Worm (Caenorhabditis elegans): ENCODE results near the gene F25B5.6.

The F25B5.6 gene

DNA sequence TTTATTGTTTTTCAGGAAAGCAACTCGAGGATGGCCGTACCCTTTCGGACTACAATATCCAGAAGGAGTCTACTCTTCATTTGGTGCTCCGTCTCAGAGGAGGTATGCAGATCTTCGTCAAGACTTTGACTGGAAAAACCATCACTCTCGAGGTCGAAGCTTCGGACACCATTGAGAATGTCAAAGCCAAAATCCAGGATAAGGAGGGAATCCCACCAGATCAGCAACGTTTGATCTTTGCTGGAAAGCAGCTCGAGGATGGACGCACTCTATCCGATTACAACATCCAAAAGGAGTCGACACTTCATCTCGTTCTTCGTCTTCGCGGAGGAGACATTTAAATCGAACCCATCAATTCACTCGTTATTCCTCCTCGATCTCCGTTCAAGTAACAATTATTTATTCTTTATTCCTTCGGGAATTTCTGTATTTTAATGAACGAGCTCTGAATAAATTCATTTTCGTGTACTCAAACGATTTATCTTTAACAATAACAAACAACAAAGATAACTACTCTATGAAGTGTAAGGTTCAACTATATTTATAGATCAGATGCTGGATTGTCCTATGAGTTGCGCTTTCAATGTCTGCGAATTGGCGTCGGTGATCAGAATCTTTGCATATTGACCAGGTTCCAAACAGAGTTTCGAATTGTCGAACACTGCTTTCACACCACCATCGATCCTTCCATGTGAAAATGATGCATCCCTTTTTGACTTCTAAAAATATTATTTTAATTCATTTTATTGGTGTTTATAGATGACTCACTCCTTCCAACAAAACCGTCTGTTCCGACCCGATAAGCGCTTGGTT, 5.0 kb downstream of the F25B5.6 start (continued):
- TF ChIP-seq snpc-4 (tag; optimal IDR thresholded peaks at IDR 0.05) (no peak), sma-9 (GFP tag; optimal IDR thresholded peaks at IDR 0.05) (peak; percentile 9), sma-9 (tag; optimal IDR thresholded peaks at IDR 0.05) (no peak), nhr-21 (tag; optimal IDR thresholded peaks at IDR 0.05) (peak; percentile 92), lsy-2 (tag; optimal IDR thresholded peaks at IDR 0.05) (peak in 1 of 2 experiments; percentile 45), nhr-12 (tag; optimal IDR thresholded peaks at IDR 0.05) (peak; percentile 17), gmeb-1 (tag; optimal IDR thresholded peaks at IDR 0.05) (peak; percentile 34)

DNA sequence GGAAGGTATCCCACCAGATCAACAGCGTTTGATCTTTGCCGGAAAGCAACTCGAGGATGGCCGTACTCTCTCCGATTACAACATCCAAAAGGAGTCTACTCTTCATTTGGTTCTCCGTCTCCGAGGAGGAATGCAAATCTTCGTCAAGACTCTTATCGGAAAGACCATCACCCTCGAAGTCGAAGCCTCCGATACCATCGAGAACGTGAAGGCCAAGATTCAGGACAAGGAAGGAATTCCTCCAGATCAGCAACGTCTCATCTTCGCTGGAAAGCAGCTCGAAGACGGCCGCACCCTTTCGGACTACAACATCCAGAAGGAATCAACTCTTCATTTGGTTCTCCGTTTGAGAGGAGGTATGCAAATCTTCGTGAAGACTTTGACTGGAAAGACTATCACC, 6.4 kb downstream of the F25B5.6 start:
- no peak for TF ChIP-seq ceh-16 (tag; optimal IDR thresholded peaks at IDR 0.05)
- no peak for TF ChIP-seq Y55F3AM.14 (GFP tag; optimal IDR thresholded peaks at IDR 0.05)
- no peak for TF ChIP-seq dmd-4 (tag; optimal IDR thresholded peaks at IDR 0.05)
- no peak for TF ChIP-seq lin-11 (tag; optimal IDR thresholded peaks at IDR 0.05)
- TF ChIP-seq nhr-12 (tag; optimal IDR thresholded peaks at IDR 0.05), result no peak
- no peak for TF ChIP-seq elt-1 (tag; optimal IDR thresholded peaks at IDR 0.05)
- TF ChIP-seq crh-2 (tag; optimal IDR thresholded peaks at IDR 0.05), result no peak
- TF ChIP-seq mdl-1 (tag; optimal IDR thresholded peaks at IDR 0.05), result no peak
- no peak for TF ChIP-seq ztf-4 (tag; optimal IDR thresholded peaks at IDR 0.05)
- no peak for TF ChIP-seq lin-39 (tag; optimal IDR thresholded peaks at IDR 0.05)
- no peak for TF ChIP-seq sem-4 (tag; optimal IDR thresholded peaks at IDR 0.05)
- no peak for TF ChIP-seq mab-5 (tag; optimal IDR thresholded peaks at IDR 0.05)
- TF ChIP-seq nhr-237 (tag; optimal IDR thresholded peaks at IDR 0.05), result no peak
- no peak for TF ChIP-seq mbf-1 (tag; optimal IDR thresholded peaks at IDR 0.05)

- TF ChIP-seq nhr-237 (tag; optimal IDR thresholded peaks at IDR 0.05), result no peak
- no peak for TF ChIP-seq elt-3 (tag; optimal IDR thresholded peaks at IDR 0.05)
- TF ChIP-seq mab-5 (tag; optimal IDR thresholded peaks at IDR 0.05), result peak; percentile 14
- TF ChIP-seq blmp-1 (tag; optimal IDR thresholded peaks at IDR 0.05; ENCODE audit: insufficient read depth), result peak; percentile 68
- peak; percentile 78 for TF ChIP-seq lin-11 (tag; optimal IDR thresholded peaks at IDR 0.05)
- TF ChIP-seq elt-1 (tag; optimal IDR thresholded peaks at IDR 0.05), result no peak
- TF ChIP-seq ZK546.5 (tag; optimal IDR thresholded peaks at IDR 0.05), result no peak
- TF ChIP-seq snpc-4 (tag; optimal IDR thresholded peaks at IDR 0.05), result peak; percentile 48
- no peak for TF ChIP-seq nhr-77 (tag; optimal IDR thresholded peaks at IDR 0.05)
- no peak for TF ChIP-seq R02D3.7 (tag; optimal IDR thresholded peaks at IDR 0.05)
- TF ChIP-seq mdl-1 (tag; optimal IDR thresholded peaks at IDR 0.05), result peak; percentile 86 to 95
- TF ChIP-seq nhr-129 (tag; optimal IDR thresholded peaks at IDR 0.05), result peak; percentile 96
- peak; percentile 9 for TF ChIP-seq peb-1 (tag; optimal IDR thresholded peaks at IDR 0.05)
- no peak for TF ChIP-seq nhr-12 (tag; optimal IDR thresholded peaks at IDR 0.05)
- TF ChIP-seq sma-3 (GFP tag; optimal IDR thresholded peaks at IDR 0.05), result peak; percentile 56
- TF ChIP-seq zag-1 (tag; optimal IDR thresholded peaks at IDR 0.05), result no peak
- peak; percentile 63 for TF ChIP-seq crh-2 (tag; optimal IDR thresholded peaks at IDR 0.05)
- no peak for TF ChIP-seq nhr-6 (tag; optimal IDR thresholded peaks at IDR 0.05)
- peak; percentile 80 for TF ChIP-seq sem-4 (tag; optimal IDR thresholded peaks at IDR 0.05)
- TF ChIP-seq ztf-1 (GFP tag; conservative IDR thresholded peaks at IDR 0.05), result 0 out of 2 replicates have a peak, but pooled peaks have one; percentile 65
- peak; percentile 73 for TF ChIP-seq fos-1 (tag; optimal IDR thresholded peaks at IDR 0.05)
- no peak for TF ChIP-seq lin-39 (tag; optimal IDR thresholded peaks at IDR 0.05)
- TF ChIP-seq gmeb-1 (tag; optimal IDR thresholded peaks at IDR 0.05), result peak; percentile 35
- TF ChIP-seq unc-39 (tag; optimal IDR thresholded peaks at IDR 0.05), result no peak
- TF ChIP-seq sma-9 (GFP tag; optimal IDR thresholded peaks at IDR 0.05), result peak; percentile 67
- TF ChIP-seq sma-9 (tag; optimal IDR thresholded peaks at IDR 0.05), result no peak
- TF ChIP-seq dmd-4 (tag; optimal IDR thresholded peaks at IDR 0.05), result no peak
- peak; percentile 75 for TF ChIP-seq unc-55 (GFP tag; optimal IDR thresholded peaks at IDR 0.05)
- no peak for TF ChIP-seq nhr-10 (tag; optimal IDR thresholded peaks at IDR 0.05)
- no peak for TF ChIP-seq ceh-16 (tag; optimal IDR thresholded peaks at IDR 0.05)
- TF ChIP-seq Y55F3AM.14 (GFP tag; optimal IDR thresholded peaks at IDR 0.05), result no peak
- TF ChIP-seq lsy-2 (tag; optimal IDR thresholded peaks at IDR 0.05), result peak; percentile 25 to 70
- no peak for TF ChIP-seq unc-62 (GFP tag; optimal IDR thresholded peaks at IDR 0.05)
- no peak for TF ChIP-seq aly-2 (tag; optimal IDR thresholded peaks at IDR 0.05)
- peak; percentile 52 for TF ChIP-seq egl-27 (tag; optimal IDR thresholded peaks at IDR 0.05)
- TF ChIP-seq F13H6.1 (tag; optimal IDR thresholded peaks at IDR 0.05), result peak; percentile 40
- TF ChIP-seq ama-1 (optimal IDR thresholded peaks at IDR 0.05), result peak; percentile 98
- TF ChIP-seq ztf-11 (tag; optimal IDR thresholded peaks at IDR 0.05), result no peak
- no peak for TF ChIP-seq alr-1 (tag; optimal IDR thresholded peaks at IDR 0.05)
- peak; percentile 82 for TF ChIP-seq C34F6.9 (tag; optimal IDR thresholded peaks at IDR 0.05)
- TF ChIP-seq nhr-11 (tag; optimal IDR thresholded peaks at IDR 0.05), result no peak
- TF ChIP-seq skn-1 (tag; optimal IDR thresholded peaks at IDR 0.05), result peak; percentile 56
- peak; percentile 66 for TF ChIP-seq nhr-21 (tag; optimal IDR thresholded peaks at IDR 0.05)
- peak; percentile 75 for TF ChIP-seq ztf-4 (tag; optimal IDR thresholded peaks at IDR 0.05)
- no peak for TF ChIP-seq nhr-23 (tag; optimal IDR thresholded peaks at IDR 0.05)
Measured at ce11 chrIII:5940525-5940974, 8.0 kb downstream of the F25B5.6 start.

All from whole organism, L2 larva.